Fruit fly (Drosophila melanogaster): ENCODE results near the gene Myo28B1.

The Myo28B1 gene

dm6 chr2L:7701417-7701816 is 35.6 kb downstream of the Myo28B1 start, which contains the start of gene Tep2 (continued):
- TF ChIP-seq vri (GFP tag; optimal IDR thresholded peaks at IDR 0.05) (no peak), CG31627 (GFP tag; optimal IDR thresholded peaks at IDR 0.05) (no peak), Ets96B (tag; optimal IDR thresholded peaks at IDR 0.05) (no peak), dsx (GFP tag; optimal IDR thresholded peaks at IDR 0.05; ENCODE audit: poor library complexity, severe bottlenecking) (peak; percentile 27), Hr38 (GFP tag; optimal IDR thresholded peaks at IDR 0.05) (no peak), Sox14 (GFP tag; optimal IDR thresholded peaks at IDR 0.05) (peak; percentile 80), CG8119 (GFP tag; IDR thresholded peaks at IDR 0.05) (no peak), dac (GFP tag; optimal IDR thresholded peaks at IDR 0.05) (no peak), CG32006 (GFP tag; optimal IDR thresholded peaks at IDR 0.05) (no peak), Gug (GFP tag; IDR thresholded peaks at IDR 0.05) (no peak), topi (GFP tag; optimal IDR thresholded peaks at IDR 0.05) (no peak), achi (GFP tag; optimal IDR thresholded peaks at IDR 0.05) (no peak)

- TF ChIP-seq pdm3 (GFP tag; optimal IDR thresholded peaks at IDR 0.05) (peak; percentile 62), CG31627 (GFP tag; optimal IDR thresholded peaks at IDR 0.05) (peak; percentile 43), Sox102F (GFP tag; optimal IDR thresholded peaks at IDR 0.05) (no peak), CG10631 (GFP tag; optimal IDR thresholded peaks at IDR 0.05) (peak; percentile 53), CG11294 (GFP tag; IDR thresholded peaks at IDR 0.05) (no peak), net (GFP tag; optimal IDR thresholded peaks at IDR 0.05) (no peak), Blimp-1 (GFP tag; optimal IDR thresholded peaks at IDR 0.05) (no peak), Ets21C (GFP tag; optimal IDR thresholded peaks at IDR 0.05) (peak; percentile 46), Eip75B (GFP tag; optimal IDR thresholded peaks at IDR 0.05) (peak; percentile 34), vri (GFP tag; optimal IDR thresholded peaks at IDR 0.05) (no peak), esn (GFP tag; optimal IDR thresholded peaks at IDR 0.05) (peak; percentile 61), CG6808 (GFP tag; optimal IDR thresholded peaks at IDR 0.05) (peak; percentile 26), fkh (GFP tag; optimal IDR thresholded peaks at IDR 0.05) (no peak), CG3032 (tag; optimal IDR thresholded peaks at IDR 0.05) (peak; percentile 98), Sox15 (GFP tag; optimal IDR thresholded peaks at IDR 0.05) (no peak), eg (GFP tag; IDR thresholded peaks at IDR 0.05) (peak; percentile 55), CG7368 (GFP tag; optimal IDR thresholded peaks at IDR 0.05) (no peak), achi (GFP tag; optimal IDR thresholded peaks at IDR 0.05) (peak; percentile 5), Hr38 (GFP tag; optimal IDR thresholded peaks at IDR 0.05) (no peak), CG16779 (tag; optimal IDR thresholded peaks at IDR 0.05) (no peak), Met (GFP tag; optimal IDR thresholded peaks at IDR 0.05) (peak; percentile 41), Eip93F (GFP tag; optimal IDR thresholded peaks at IDR 0.05) (no peak), svp (GFP tag) (peak; percentile 74), CG32006 (GFP tag; optimal IDR thresholded peaks at IDR 0.05) (peak; percentile 64), fd59A (GFP tag; optimal IDR thresholded peaks at IDR 0.05) (peak; percentile 6), CG6792 (GFP tag; optimal IDR thresholded peaks at IDR 0.05) (peak; percentile 49), ss (GFP tag; optimal IDR thresholded peaks at IDR 0.05) (peak in 1 of 2 experiments; percentile 45), salr (GFP tag; optimal IDR thresholded peaks at IDR 0.05) (no peak), Lpt (GFP tag; optimal IDR thresholded peaks at IDR 0.05) (peak; percentile 26), CG6163 (GFP tag; IDR thresholded peaks at IDR 0.05) (peak; percentile 61; the same call in 2 of the 3 replicates), Ets96B (tag; optimal IDR thresholded peaks at IDR 0.05) (peak; percentile 38), acj6 (GFP tag; optimal IDR thresholded peaks at IDR 0.05) (peak; percentile 63), fd85E (GFP tag; optimal IDR thresholded peaks at IDR 0.05) (no peak), CG10669 (GFP tag; optimal IDR thresholded peaks at IDR 0.05) (peak; percentile 51), Hr39 (GFP tag; optimal IDR thresholded peaks at IDR 0.05) (peak; percentile 48), lz (GFP tag; optimal IDR thresholded peaks at IDR 0.05) (peak; percentile 33), dsx (GFP tag; optimal IDR thresholded peaks at IDR 0.05; ENCODE audit: poor library complexity, severe bottlenecking) (peak; percentile 75), CG34406 (GFP tag; optimal IDR thresholded peaks at IDR 0.05) (peak; percentile 46), dac (GFP tag; optimal IDR thresholded peaks at IDR 0.05) (no peak), Sox14 (GFP tag; optimal IDR thresholded peaks at IDR 0.05) (peak; percentile 66), Smox (GFP tag; optimal IDR thresholded peaks at IDR 0.05) (peak; percentile 53), spab (GFP tag; optimal IDR thresholded peaks at IDR 0.05) (no peak), Hr4 (GFP tag; optimal IDR thresholded peaks at IDR 0.05) (peak; percentile 41), CG6276 (GFP tag; optimal IDR thresholded peaks at IDR 0.05) (peak; percentile 34)
These were observed 36.7 kb downstream of the Myo28B1 start, which contains the start of gene Tep3 for dm6 chr2L:7702383-7703188. Gene Tep3 (plus strand): TSS chr2L:7702805.

Data from whole organism, prepupa.